Worm (Caenorhabditis elegans): ENCODE results near the gene C02G6.3.

DNA sequence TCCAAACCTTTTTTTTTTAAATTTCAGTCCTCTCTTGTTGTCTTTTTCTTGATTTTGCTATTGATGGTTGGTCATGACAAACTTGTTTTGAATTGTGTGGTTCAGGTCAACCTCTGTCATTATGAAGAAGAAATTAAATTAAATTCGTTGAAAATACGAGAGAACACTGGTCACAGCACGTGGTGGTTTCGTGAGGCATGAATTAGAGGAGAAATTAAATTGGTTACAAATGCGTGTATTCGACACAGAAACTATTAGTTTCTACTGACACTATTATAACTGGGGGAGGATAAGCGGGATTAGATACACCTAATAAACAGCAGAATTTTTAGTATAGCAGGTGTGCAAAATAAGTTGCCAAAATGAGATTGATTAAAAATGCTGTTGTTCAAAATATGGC lies 28.1 kb upstream of the C02G6.3 start:
- no peak for TF ChIP-seq nhr-11 (tag; optimal IDR thresholded peaks at IDR 0.05)
- no peak for TF ChIP-seq ama-1 (optimal IDR thresholded peaks at IDR 0.05)
- no peak for TF ChIP-seq elt-4 (tag; optimal IDR thresholded peaks at IDR 0.05)
- no peak for TF ChIP-seq hlh-8 (tag; optimal IDR thresholded peaks at IDR 0.05)
- no peak for TF ChIP-seq ceh-24 (tag; optimal IDR thresholded peaks at IDR 0.05)

Data from whole organism, late embryonic.